Worm (Caenorhabditis elegans): Measurements from ENCODE around the gene rsef-1.

- TF ChIP-seq C34F6.9 (tag; optimal IDR thresholded peaks at IDR 0.05) (no peak), ZK546.5 (tag; optimal IDR thresholded peaks at IDR 0.05) (no peak), ama-1 (optimal IDR thresholded peaks at IDR 0.05) (no peak), nhr-77 (tag; optimal IDR thresholded peaks at IDR 0.05) (no peak), nhr-12 (tag; optimal IDR thresholded peaks at IDR 0.05) (no peak), skn-1 (tag; optimal IDR thresholded peaks at IDR 0.05) (no peak), elt-3 (tag; optimal IDR thresholded peaks at IDR 0.05) (no peak), lin-39 (tag; optimal IDR thresholded peaks at IDR 0.05) (no peak)
Observed at ce11 chrX:3024637-3025113, 34.5 kb downstream of the rsef-1 start, which contains the start of gene aqp-7.
